Worm (Caenorhabditis elegans) whole organism, L1 larva: Measurements from ENCODE around the gene fbxa-154.

Experiments used
- ces-1 ChIP-seq: fragments of 150-350 bp; optimal IDR thresholded peaks from 2 replicates; lab custom pipeline; 2014; ENCODE audit warnings: missing biosample characterization, missing genetic modification reagents, missing genetic modification characterization
- elt-2 ChIP-seq: sonication (generic microtip); optimal IDR thresholded peaks from 2 replicates; lab custom pipeline; 2016; ENCODE audit warnings: missing genetic modification characterization, mild to moderate bottlenecking, inconsistent platforms, missing compliant biosample characterization, missing genetic modification reagents
- fos-1 ChIP-seq: fragments of 150-350 bp; optimal IDR thresholded peaks from 2 replicates; lab custom pipeline; 2014; ENCODE audit warnings: missing biosample characterization, missing genetic modification characterization
- lin-14 ChIP-seq: fragments of 200-800 bp; sonication (Bioruptor generic); optimal IDR thresholded peaks from 2 replicates; lab custom pipeline; 2018; ENCODE audit warnings: mild to moderate bottlenecking, missing genetic modification characterization, moderate library complexity, missing compliant biosample characterization
- nhr-12 ChIP-seq: sonication (generic microtip); optimal IDR thresholded peaks from 2 replicates; lab custom pipeline; 2017; ENCODE audit warnings: missing biosample characterization, missing genetic modification characterization
- skn-1 ChIP-seq: fragments of 150-350 bp; optimal IDR thresholded peaks from 2 replicates; lab custom pipeline; 2014; ENCODE audit warnings: missing biosample characterization, missing genetic modification characterization
- snpc-4 ChIP-seq: fragments of 150-350 bp; optimal IDR thresholded peaks from 2 replicates; lab custom pipeline; 2014; ENCODE audit warnings: missing biosample characterization, missing genetic modification characterization

- TF ChIP-seq lin-14 (GFP tag; lab: Kevin White, UChicago), result peak; percentile 22
- TF ChIP-seq fos-1, result no peak
- TF ChIP-seq skn-1 (tag; lab: Kevin White, UChicago), result no peak
- TF ChIP-seq ces-1, result no peak
- no peak for TF ChIP-seq elt-2 (tag; lab: Kevin White, UChicago)
- no peak for TF ChIP-seq snpc-4 (tag; lab: Kevin White, UChicago)
- TF ChIP-seq nhr-12, result no peak
These were observed 2.7 kb downstream of the fbxa-154 start, which contains the start of gene fbxa-152 for ce11 chrV:15602253-15602652.
